Fruit fly (Drosophila melanogaster): ENCODE data around the gene CG34273.

The CG34273 gene

dm6 chr3R:14478438-14479033, 38.3 kb upstream of the CG34273 start (continued):
- TF ChIP-seq tio (GFP tag; optimal IDR thresholded peaks at IDR 0.05) (peak; percentile 72), GATAe (GFP tag; conservative IDR thresholded peaks at IDR 0.05) (no peak; the same call in 1 of the 2 replicates), MBD-R2 (GFP tag; IDR thresholded peaks at IDR 0.05) (peak; percentile 27; the same call in 1 of the 2 replicates), pita (GFP tag; optimal IDR thresholded peaks at IDR 0.05) (no peak), Nf-YB (GFP tag; optimal IDR thresholded peaks at IDR 0.05) (peak; percentile 75), CG17829 (tag; optimal IDR thresholded peaks at IDR 0.05) (peak; percentile 93), CG6272 (GFP tag; IDR thresholded peaks at IDR 0.05) (peak; percentile 68), tna (GFP tag; IDR thresholded peaks at IDR 0.05; ENCODE audit: partially characterized antibody) (no peak), gsb-n (tag; optimal IDR thresholded peaks at IDR 0.05) (peak; percentile 90), Ssrp (tag; optimal IDR thresholded peaks at IDR 0.05) (peak; percentile 82), Mes4 (GFP tag; optimal IDR thresholded peaks at IDR 0.05) (peak; percentile 4), CG1233 (GFP tag; optimal IDR thresholded peaks at IDR 0.05) (peak; percentile 65), Chrac-16 (GFP tag; optimal IDR thresholded peaks at IDR 0.05) (peak; percentile 71), repo (GFP tag; optimal IDR thresholded peaks at IDR 0.05) (no peak), BtbVII (GFP tag; optimal IDR thresholded peaks at IDR 0.05) (peak; percentile 64), CG16813 (GFP tag; IDR thresholded peaks at IDR 0.05; ENCODE audit: partially characterized antibody) (no peak), CG17359 (tag; optimal IDR thresholded peaks at IDR 0.05) (peak; percentile 78), CG33557 (GFP tag; optimal IDR thresholded peaks at IDR 0.05) (peak; percentile 81), CoRest (tag; optimal IDR thresholded peaks at IDR 0.05) (peak; percentile 91), nerfin-2 (GFP tag; IDR thresholded peaks at IDR 0.05; ENCODE audit: partially characterized antibody) (no peak), CG12769 (tag; optimal IDR thresholded peaks at IDR 0.05) (peak; percentile 72), shn (GFP tag; optimal IDR thresholded peaks at IDR 0.05) (no peak), CrebB (tag; optimal IDR thresholded peaks at IDR 0.05) (peak; percentile 46), row (GFP tag; IDR thresholded peaks at IDR 0.05) (peak; percentile 89), CG7357 (GFP tag; IDR thresholded peaks at IDR 0.05) (peak; percentile 71; the same call in 1 of the 3 replicates), CG2875 (GFP tag; optimal IDR thresholded peaks at IDR 0.05) (peak; percentile 34), gcm2 (GFP tag; optimal IDR thresholded peaks at IDR 0.05) (no peak), CG3163 (GFP tag; optimal IDR thresholded peaks at IDR 0.05) (no peak), CG14441 (GFP tag; IDR thresholded peaks at IDR 0.05) (peak; percentile 77), CG8944 (GFP tag; optimal IDR thresholded peaks at IDR 0.05) (no peak), Jarid2 (GFP tag; optimal IDR thresholded peaks at IDR 0.05) (peak; percentile 37), Antp (GFP tag; optimal IDR thresholded peaks at IDR 0.05) (no peak), CG13894 (tag; optimal IDR thresholded peaks at IDR 0.05) (peak; percentile 34), Hr39 (optimal IDR thresholded peaks at IDR 0.05) (no peak), ash1 (GFP tag; optimal IDR thresholded peaks at IDR 0.05) (no peak), Deaf1 (tag; optimal IDR thresholded peaks at IDR 0.05) (peak; percentile 68), bsh (GFP tag; optimal IDR thresholded peaks at IDR 0.05) (peak in 1 of 2 experiments; percentile 89), TFAM (GFP tag; optimal IDR thresholded peaks at IDR 0.05) (peak; percentile 1), Dll (GFP tag; IDR thresholded peaks at IDR 0.05; ENCODE audit: partially characterized antibody) (no peak), cad (GFP tag; optimal IDR thresholded peaks at IDR 0.05) (no peak), tin (GFP tag; optimal IDR thresholded peaks at IDR 0.05) (peak; percentile 71), odd (GFP tag; optimal IDR thresholded peaks at IDR 0.05) (peak; percentile 19), CG13775 (GFP tag; optimal IDR thresholded peaks at IDR 0.05) (peak; percentile 77), az2 (GFP tag; optimal IDR thresholded peaks at IDR 0.05) (peak; percentile 78), Ets65A (GFP tag) (peak; percentile 47), D19B (GFP tag; optimal IDR thresholded peaks at IDR 0.05) (peak; percentile 37), disco-r (GFP tag; optimal IDR thresholded peaks at IDR 0.05) (no peak), Elba2 (GFP tag; optimal IDR thresholded peaks at IDR 0.05) (no peak), CG4854 (GFP tag; optimal IDR thresholded peaks at IDR 0.05) (peak; percentile 42), emc (GFP tag; optimal IDR thresholded peaks at IDR 0.05) (no peak)
